Worm (Caenorhabditis elegans) whole organism, mixed stage, embryonic: ENCODE data around the gene msa-1.

Experiments
- bed-3 ChIP-seq: fragments of 200-800 bp; sonication (Bioruptor generic); optimal IDR thresholded peaks from 3 replicates; lab custom pipeline; 2018; ENCODE audit warnings: mild to moderate bottlenecking, missing genetic modification characterization, moderate library complexity, missing compliant biosample characterization
- blmp-1 ChIP-seq: fragments of 150-350 bp; optimal IDR thresholded peaks from 2 replicates; lab custom pipeline; 2014; ENCODE audit warnings: missing biosample characterization, missing genetic modification characterization
- ceh-43 ChIP-seq: fragments of 200-800 bp; sonication (Bioruptor generic); optimal IDR thresholded peaks from 2 replicates; lab custom pipeline; 2018; ENCODE audit warnings: mild to moderate bottlenecking, missing genetic modification characterization, moderate library complexity, missing compliant biosample characterization
- ceh-83 ChIP-seq: fragments of 200-800 bp; sonication (Bioruptor generic); optimal IDR thresholded peaks from 2 replicates; lab custom pipeline; 2018; ENCODE audit warnings: mild to moderate bottlenecking, missing genetic modification characterization, missing compliant biosample characterization
- ces-1 ChIP-seq: fragments of 150-350 bp; optimal IDR thresholded peaks from 2 replicates; lab custom pipeline; 2014; ENCODE audit warnings: missing biosample characterization, missing genetic modification reagents, missing genetic modification characterization
- elt-1 ChIP-seq: sonication (generic microtip); optimal IDR thresholded peaks from 2 replicates; lab custom pipeline; 2017; ENCODE audit warnings: missing genetic modification characterization, mild to moderate bottlenecking, missing compliant biosample characterization, antibody characterized with exemption, moderate library complexity, borderline replicate concordance; ENCODE audit not compliant: insufficient read depth
- flh-1 ChIP-seq: fragments of 200-800 bp; sonication (Bioruptor generic); optimal IDR thresholded peaks from 2 replicates; lab custom pipeline; 2018; ENCODE audit warnings: mild to moderate bottlenecking, missing genetic modification characterization, moderate library complexity, missing compliant biosample characterization
- ham-2 ChIP-seq: fragments of 200-800 bp; sonication (Bioruptor generic); optimal IDR thresholded peaks from 2 replicates; lab custom pipeline; 2018; ENCODE audit warnings: mild to moderate bottlenecking, missing genetic modification characterization, missing compliant biosample characterization
- hlh-1 ChIP-seq: fragments of 150-350 bp; optimal IDR thresholded peaks from 2 replicates; lab custom pipeline; 2014; ENCODE audit warnings: missing biosample characterization, missing genetic modification reagents, missing genetic modification characterization
- lin-13 ChIP-seq: fragments of 150-350 bp; optimal IDR thresholded peaks from 2 replicates; lab custom pipeline; 2014; ENCODE audit warnings: missing biosample characterization, missing genetic modification characterization
- lin-32 ChIP-seq: fragments of 200-800 bp; sonication (Bioruptor generic); optimal IDR thresholded peaks from 2 replicates; lab custom pipeline; 2018; ENCODE audit warnings: mild to moderate bottlenecking, missing genetic modification characterization, missing compliant biosample characterization
- lsy-2 ChIP-seq: fragments of 150-350 bp; optimal IDR thresholded peaks from 2 replicates; lab custom pipeline; 2014; ENCODE audit warnings: missing biosample characterization, missing genetic modification characterization
- mab-5 ChIP-seq: fragments of 150-350 bp; optimal IDR thresholded peaks from 2 replicates; lab custom pipeline; 2014; ENCODE audit warnings: missing biosample characterization, missing genetic modification characterization
- mep-1 ChIP-seq: fragments of 150-350 bp; optimal IDR thresholded peaks from 2 replicates; lab custom pipeline; 2017; ENCODE audit warnings: missing biosample characterization, missing genetic modification reagents, missing genetic modification characterization, inconsistent platforms
- mls-2 ChIP-seq: sonication (generic microtip); optimal IDR thresholded peaks from 2 replicates; lab custom pipeline; 2016; ENCODE audit warnings: mild to moderate bottlenecking, missing genetic modification characterization, moderate library complexity, missing compliant biosample characterization
- nhr-12 ChIP-seq: fragments of 150-350 bp; optimal IDR thresholded peaks from 2 replicates; lab custom pipeline; 2014; ENCODE audit warnings: missing biosample characterization, missing genetic modification characterization
- nhr-237 ChIP-seq: fragments of 150-350 bp; optimal IDR thresholded peaks from 2 replicates; lab custom pipeline; 2014; ENCODE audit warnings: missing biosample characterization, missing genetic modification characterization
- pha-4 ChIP-seq: fragments of 150-350 bp; optimal IDR thresholded peaks from 2 replicates; lab custom pipeline; 2018; ENCODE audit warnings: missing biosample characterization, missing genetic modification reagents, missing genetic modification characterization
- sem-2 ChIP-seq: fragments of 200-800 bp; sonication (Bioruptor generic); optimal IDR thresholded peaks from 2 replicates; lab custom pipeline; 2018; ENCODE audit warnings: mild to moderate bottlenecking, missing genetic modification characterization, missing compliant biosample characterization
- snpc-4 ChIP-seq: fragments of 150-350 bp; optimal IDR thresholded peaks from 2 replicates; lab custom pipeline; 2014; ENCODE audit warnings: missing biosample characterization, missing genetic modification characterization
- sptf-1 ChIP-seq: sonication (generic microtip); optimal IDR thresholded peaks from 2 replicates; lab custom pipeline; 2017; ENCODE audit warnings: mild to moderate bottlenecking, missing genetic modification characterization, moderate library complexity, missing compliant biosample characterization
- tbx-8 ChIP-seq: fragments of 200-800 bp; sonication (Bioruptor generic); optimal IDR thresholded peaks from 2 replicates; lab custom pipeline; 2018; ENCODE audit warnings: mild to moderate bottlenecking, missing genetic modification characterization, moderate library complexity, missing compliant biosample characterization
- unc-120 ChIP-seq: sonication (generic microtip); optimal IDR thresholded peaks from 2 replicates; lab custom pipeline; 2017; ENCODE audit warnings: missing genetic modification characterization, missing compliant biosample characterization; ENCODE audit not compliant: poor library complexity, severe bottlenecking
- unc-39 ChIP-seq: fragments of 150-350 bp; optimal IDR thresholded peaks from 2 replicates; lab custom pipeline; 2014; ENCODE audit warnings: missing biosample characterization, missing genetic modification characterization
- unc-62 ChIP-seq: fragments of 150-350 bp; optimal IDR thresholded peaks from 2 replicates; lab custom pipeline; 2014; ENCODE audit warnings: missing biosample characterization, missing genetic modification reagents, missing genetic modification characterization
- zip-8 ChIP-seq: fragments of 150-350 bp; optimal IDR thresholded peaks from 2 replicates; lab custom pipeline; 2014; ENCODE audit warnings: missing biosample characterization, missing genetic modification characterization
- ztf-11 ChIP-seq: fragments of 150-350 bp; optimal IDR thresholded peaks from 2 replicates; lab custom pipeline; 2014; ENCODE audit warnings: missing biosample characterization, missing genetic modification characterization

Gene msa-1

DNA sequence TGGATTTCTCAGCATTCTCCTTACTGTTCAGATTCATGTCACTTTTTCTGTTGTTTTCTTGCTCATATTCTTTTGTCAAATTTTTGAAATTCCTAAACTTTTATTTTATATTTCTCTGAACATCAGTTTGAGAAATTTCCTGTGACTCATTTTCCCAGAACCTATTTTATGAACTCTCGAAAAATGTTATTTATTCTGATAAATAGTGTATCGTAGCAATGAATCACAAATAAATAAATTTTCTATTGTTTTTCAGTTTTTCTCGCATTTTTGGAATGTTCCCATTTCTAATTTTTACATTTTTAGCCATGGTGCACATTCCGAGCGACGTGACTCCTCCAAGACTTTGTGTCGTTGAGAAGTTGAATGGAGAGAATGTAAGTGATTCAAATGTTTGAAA is 30.4 kb downstream of the msa-1 start, which contains the start of gene nrfl-1:
Gene nrfl-1, plus strand, starts transcription at position 301 of the 400 bp plus-strand sequence.
- TF ChIP-seq sptf-1 (tag; lab: Kevin White, UChicago) (no peak), lin-13 (no peak), lin-32 (GFP tag; lab: Kevin White, UChicago) (no peak), bed-3 (GFP tag; lab: Kevin White, UChicago) (no peak), flh-1 (no peak), ztf-11 (no peak), ces-1 (GFP tag; lab: Kevin White, UChicago) (no peak), hlh-1 (tag; lab: Kevin White, UChicago) (no peak), unc-39 (tag; lab: Kevin White, UChicago) (no peak), lsy-2 (tag; lab: Kevin White, UChicago) (no peak), unc-120 (tag; lab: Kevin White, UChicago) (no peak), blmp-1 (no peak), nhr-12 (tag; lab: Kevin White, UChicago) (no peak), nhr-237 (tag; lab: Kevin White, UChicago) (no peak), sem-2 (GFP tag; lab: Kevin White, UChicago) (no peak), unc-62 (GFP tag; lab: Kevin White, UChicago) (no peak), mep-1 (tag; lab: Kevin White, UChicago) (no peak), ham-2 (GFP tag; lab: Kevin White, UChicago) (no peak)
- TF ChIP-seq, all 35 proteins: peak for 0

DNA sequence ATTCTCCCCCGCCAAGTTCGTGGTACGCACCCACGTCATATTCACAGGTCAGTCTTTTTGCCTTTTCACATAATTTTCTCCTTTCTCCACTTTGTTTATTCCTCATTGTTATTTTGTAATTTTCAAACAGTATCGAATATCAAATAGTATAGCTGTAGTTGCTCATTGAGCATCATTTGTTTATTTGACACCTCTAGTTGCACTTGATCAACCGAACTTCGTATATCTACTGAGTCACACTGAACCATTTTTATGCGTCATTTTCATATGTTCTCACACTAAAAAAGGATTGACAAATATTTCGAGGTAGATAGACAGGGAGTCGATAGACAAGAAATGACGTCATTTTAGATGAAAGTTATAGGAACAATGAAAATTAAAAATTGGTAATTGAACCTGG is 31.8 kb downstream of the msa-1 start:
- TF ChIP-seq zip-8 (tag; lab: Kevin White, UChicago) (peak; percentile 26), mep-1 (tag; lab: Kevin White, UChicago) (no peak)

DNA sequence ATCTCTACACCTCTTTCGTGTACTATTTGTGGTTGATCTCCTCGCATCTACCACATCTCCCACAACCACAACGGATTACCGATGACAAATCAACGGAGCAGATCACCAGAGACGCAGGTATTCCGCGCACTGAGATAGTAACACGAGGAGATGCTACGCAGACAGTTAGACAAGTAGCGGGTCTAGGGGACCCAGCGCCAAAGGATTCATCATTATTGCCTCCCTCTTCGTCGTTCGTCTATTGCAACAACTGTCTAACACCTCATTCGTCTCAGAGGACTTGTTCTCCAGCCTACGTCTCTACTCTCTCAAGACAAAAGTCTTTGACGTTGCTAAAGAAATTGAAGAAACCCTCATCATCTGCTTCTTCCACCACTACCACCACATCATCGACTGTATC is 33.2 kb downstream of the msa-1 start:
- TF ChIP-seq mep-1 (tag; lab: Kevin White, UChicago), result peak; percentile 4
- TF ChIP-seq hlh-1 (tag; lab: Kevin White, UChicago), result peak; percentile 54
- TF ChIP-seq elt-1 (tag; lab: Kevin White, UChicago), result no peak
- TF ChIP-seq ceh-83 (GFP tag; lab: Kevin White, UChicago), result no peak

DNA sequence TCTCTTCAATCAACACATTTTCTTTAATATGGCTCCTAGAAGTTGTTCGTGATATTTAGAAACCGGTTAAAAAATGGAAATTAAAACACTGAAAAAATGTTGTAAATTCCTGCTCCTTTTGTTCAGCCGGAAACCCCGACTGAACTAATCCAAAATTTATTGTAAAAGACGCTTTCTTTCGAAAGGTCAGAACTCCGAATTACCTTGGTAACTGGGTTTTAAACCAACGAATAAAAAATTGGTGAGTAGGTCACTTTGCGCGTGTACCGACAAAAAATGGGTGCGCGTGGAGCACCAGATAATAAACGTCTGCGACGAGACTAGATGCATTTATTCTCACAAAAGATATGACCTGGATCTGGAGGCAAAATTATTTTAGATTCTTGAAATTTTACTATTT is 42.2 kb downstream of the msa-1 start:
- TF ChIP-seq snpc-4, result no peak
- TF ChIP-seq ces-1 (GFP tag; lab: Kevin White, UChicago), result no peak
- TF ChIP-seq unc-39 (tag; lab: Kevin White, UChicago), result no peak
- no peak for TF ChIP-seq pha-4 (tag; lab: Kevin White, UChicago)
- TF ChIP-seq tbx-8 (GFP tag; lab: Kevin White, UChicago), result no peak
- TF ChIP-seq bed-3 (GFP tag; lab: Kevin White, UChicago), result no peak
- no peak for TF ChIP-seq elt-1 (tag; lab: Kevin White, UChicago)
- no peak for TF ChIP-seq mls-2
- TF ChIP-seq ceh-43 (GFP tag; lab: Kevin White, UChicago), result no peak

DNA sequence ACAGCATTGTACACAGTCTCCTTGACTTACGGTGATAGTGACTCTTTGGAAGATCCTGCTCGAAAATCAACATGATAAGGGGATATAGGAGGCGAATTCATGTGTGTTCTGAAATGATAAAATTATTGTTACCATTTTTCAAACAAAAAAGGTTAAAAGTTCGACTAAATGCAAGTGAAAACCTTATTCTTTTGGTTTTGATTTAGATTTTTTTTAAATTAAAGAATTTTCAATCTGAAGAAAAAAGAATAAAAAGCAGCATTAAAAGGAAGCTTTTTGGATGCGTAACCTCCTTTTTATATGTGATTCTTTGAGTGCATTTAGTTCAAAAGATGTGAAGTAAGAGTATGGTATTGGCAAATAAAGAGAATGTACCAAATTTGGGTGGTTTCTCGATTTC is 47.0 kb downstream of the msa-1 start, which contains the start of gene delm-1:
Gene delm-1, minus strand, starts transcription at position 101 of the 400 bp plus-strand sequence.
- TF ChIP-seq lin-13, result no peak

DNA sequence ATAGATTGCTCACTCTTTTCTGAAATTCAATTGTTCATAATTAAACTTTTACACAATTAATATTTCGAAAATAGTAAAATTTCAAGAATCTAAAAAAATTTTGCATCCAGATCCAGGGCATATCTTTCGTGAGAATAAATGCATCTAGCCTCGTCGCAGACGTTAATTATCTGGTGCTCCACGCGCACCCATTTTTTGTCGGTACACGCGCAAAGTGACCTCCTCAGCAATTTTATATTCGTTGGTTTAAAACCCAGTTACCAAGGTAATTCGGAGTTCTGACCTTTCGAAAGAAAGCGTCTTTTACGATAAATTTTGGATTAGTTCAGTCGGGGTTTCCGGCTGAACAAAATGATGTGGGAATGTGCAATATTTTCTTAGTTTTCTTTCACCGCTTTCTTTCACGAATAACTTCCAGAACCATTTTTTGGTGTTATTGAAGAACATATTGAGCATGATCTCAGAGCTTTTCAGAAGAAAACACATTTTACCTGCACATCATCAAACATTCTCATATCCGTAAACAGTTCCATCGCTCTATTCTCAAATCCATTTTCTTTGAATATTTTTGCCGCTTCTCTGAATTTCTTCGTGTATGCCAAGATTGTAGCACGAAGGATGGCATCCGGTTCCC is 51.9 kb downstream of the msa-1 start:
- TF ChIP-seq mep-1 (tag; lab: Kevin White, UChicago), result no peak
- TF ChIP-seq nhr-12 (tag; lab: Kevin White, UChicago), result no peak
- no peak for TF ChIP-seq lin-32 (GFP tag; lab: Kevin White, UChicago)
- TF ChIP-seq hlh-1 (tag; lab: Kevin White, UChicago), result no peak
- no peak for TF ChIP-seq mab-5 (tag; lab: Kevin White, UChicago)
- TF ChIP-seq ham-2 (GFP tag; lab: Kevin White, UChicago), result no peak
